Fruit fly (Drosophila melanogaster) whole organism, embryonic: ENCODE measurements around the gene CG43203.
A peak's percentile ranks its signal among the peaks of the same experiment; 100 is the strongest.

Experiments
- CG10147 ChIP-seq: fragments of 200-800 bp; sonication (Bioruptor generic); optimal IDR thresholded peaks from 2 replicates; lab custom pipeline; 2019; ENCODE audit warnings: missing biosample characterization, mild to moderate bottlenecking, missing genetic modification characterization, moderate library complexity
- CG11093 ChIP-seq: fragments of 200-800 bp; sonication (Bioruptor generic); IDR thresholded peaks from 3 replicates; pipeline ENCODE4 v1.3.6; 2022; ENCODE audit warnings: missing biosample characterization, missing genetic modification characterization
- CG12104 ChIP-seq: fragments of 200-800 bp; sonication (Bioruptor generic); optimal IDR thresholded peaks from 3 replicates; lab custom pipeline; 2016; ENCODE audit warnings: missing biosample characterization, missing genetic modification characterization
- CG14965 ChIP-seq: fragments of 200-800 bp; sonication (Bioruptor generic); optimal IDR thresholded peaks from 2 replicates; lab custom pipeline; 2016; ENCODE audit warnings: missing biosample characterization, missing genetic modification characterization, borderline replicate concordance
- CG1529 ChIP-seq: fragments of 200-800 bp; sonication (Bioruptor generic); optimal IDR thresholded peaks from 3 replicates; lab custom pipeline; 2018; ENCODE audit warnings: missing biosample characterization, missing genetic modification characterization
- CG15479 ChIP-seq: fragments of 200-800 bp; sonication (Bioruptor generic); optimal IDR thresholded peaks from 3 replicates; lab custom pipeline; 2019; ENCODE audit warnings: missing biosample characterization, mild to moderate bottlenecking, missing genetic modification characterization, moderate library complexity
- CG1647 ChIP-seq: fragments of 200-800 bp; sonication (Bioruptor generic); optimal IDR thresholded peaks from 3 replicates; lab custom pipeline; 2016; ENCODE audit warnings: missing biosample characterization, missing genetic modification characterization
- CG16779 ChIP-seq: fragments of 200-800 bp; sonication (Bioruptor generic); IDR thresholded peaks from 2 replicates; pipeline ENCODE4 v1.3.6; 2022; ENCODE audit warnings: missing biosample characterization, missing genetic modification characterization
- CG18599 ChIP-seq: fragments of 200-800 bp; sonication (Bioruptor generic); optimal IDR thresholded peaks from 3 replicates; lab custom pipeline; 2017; ENCODE audit warnings: missing biosample characterization, missing genetic modification characterization, mild to moderate bottlenecking, moderate library complexity, missing genetic modification reagents
- CG31224 ChIP-seq: fragments of 200-800 bp; sonication (Bioruptor generic); IDR thresholded peaks from 2 replicates; pipeline ENCODE4 v1.3.6; 2022; ENCODE audit warnings: missing biosample characterization, missing genetic modification characterization
- CG3995 ChIP-seq: fragments of 200-800 bp; sonication (Bioruptor generic); optimal IDR thresholded peaks from 3 replicates; lab custom pipeline; 2016; ENCODE audit warnings: missing biosample characterization, missing genetic modification characterization
- CG4282 ChIP-seq: fragments of 200-800 bp; sonication (Bioruptor generic); optimal IDR thresholded peaks from 2 replicates; lab custom pipeline; 2016; ENCODE audit warnings: missing biosample characterization, missing genetic modification characterization
- CG4360 ChIP-seq: fragments of 200-800 bp; sonication (Bioruptor generic); IDR thresholded peaks from 2 replicates; pipeline ENCODE4 v1.3.6; 2022; ENCODE audit warnings: missing biosample characterization, missing genetic modification characterization
- CG4617 ChIP-seq: fragments of 200-800 bp; sonication (Bioruptor generic); optimal IDR thresholded peaks from 3 replicates; lab custom pipeline; 2016; ENCODE audit warnings: missing biosample characterization, missing genetic modification characterization, borderline replicate concordance
- CG5245 ChIP-seq: fragments of 200-800 bp; sonication (Bioruptor generic); optimal IDR thresholded peaks from 3 replicates; lab custom pipeline; 2016; ENCODE audit warnings: missing biosample characterization, missing genetic modification characterization
- CG5953 ChIP-seq: fragments of 200-800 bp; sonication (Bioruptor generic); IDR thresholded peaks from 2 replicates; pipeline ENCODE4 v1.3.6; 2022; ENCODE audit warnings: missing biosample characterization, missing genetic modification characterization
- CG7786 ChIP-seq: fragments of 200-800 bp; sonication (Bioruptor generic); optimal IDR thresholded peaks from 2 replicates; lab custom pipeline; 2016; ENCODE audit warnings: missing biosample characterization, missing genetic modification characterization
- CG8359 ChIP-seq: fragments of 200-800 bp; sonication (Bioruptor generic); optimal IDR thresholded peaks from 2 replicates; lab custom pipeline; 2017; ENCODE audit warnings: missing biosample characterization, mild to moderate bottlenecking, missing genetic modification characterization, borderline replicate concordance
- CG9817 ChIP-seq: fragments of 200-800 bp; sonication (Bioruptor generic); optimal IDR thresholded peaks from 2 replicates; lab custom pipeline; 2018; ENCODE audit warnings: missing biosample characterization, mild to moderate bottlenecking, missing genetic modification characterization, moderate library complexity
- D ChIP-seq, 2 experiments: fragments of 200-800 bp in 1 of 2; fragments of >200 bp in 1 of 2; sonication (Bioruptor generic) in 1 of 2; optimal IDR thresholded peaks; 2 replicates in 1 of 2; 3 replicates in 1 of 2; lab custom pipeline; 2017; ENCODE audit warnings: mild to moderate bottlenecking in 1 of 2, missing biosample characterization in 1 of 2, missing genetic modification characterization in 1 of 2, missing genetic modification reagents in 1 of 2
- Dfd ChIP-seq, 2 experiments: fragments of >200 bp; optimal IDR thresholded peaks; 2 replicates each; lab custom pipeline; 2017; ENCODE audit warnings: missing biosample characterization in 2 of 2, missing genetic modification characterization in 2 of 2
- Dip2 ChIP-seq: fragments of 200-800 bp; sonication (Bioruptor generic); IDR thresholded peaks from 2 replicates; pipeline ENCODE4 v1.3.6; 2022; ENCODE audit warnings: missing biosample characterization, missing genetic modification characterization
- Doc2 ChIP-seq: fragments of 200-800 bp; sonication (Bioruptor generic); IDR thresholded peaks from 2 replicates; pipeline ENCODE4 v1.3.6; 2022; ENCODE audit warnings: missing biosample characterization, missing genetic modification characterization
- Gug ChIP-seq: fragments of 200-800 bp; sonication (Bioruptor generic); IDR thresholded peaks from 4 replicates; pipeline ENCODE4 v1.3.6; 2022; ENCODE audit warnings: missing biosample characterization, missing genetic modification characterization
- HLH4C ChIP-seq: fragments of 200-800 bp; sonication (Bioruptor generic); IDR thresholded peaks from 3 replicates; pipeline ENCODE4 v1.3.6; 2022; ENCODE audit warnings: missing biosample characterization, missing genetic modification characterization; ENCODE audit not compliant: partially characterized antibody
- HmgZ ChIP-seq: fragments of 200-800 bp; sonication (Bioruptor generic); optimal IDR thresholded peaks from 2 replicates; lab custom pipeline; 2018; ENCODE audit warnings: missing biosample characterization, mild to moderate bottlenecking, missing genetic modification characterization
- Hr39 ChIP-seq: fragments of >200 bp; optimal IDR thresholded peaks from 2 replicates; lab custom pipeline; 2017
- Hr51 ChIP-seq, 2 experiments: fragments of 200-800 bp; sonication (Bioruptor generic); optimal IDR thresholded peaks; 2 replicates in 1 of 2; 3 replicates in 1 of 2; lab custom pipeline; 2016 to 2018; ENCODE audit warnings: missing biosample characterization in 2 of 2, missing genetic modification characterization in 2 of 2, mild to moderate bottlenecking in 1 of 2, moderate library complexity in 1 of 2
- NfI ChIP-seq: fragments of 200-800 bp; sonication (Bioruptor generic); optimal IDR thresholded peaks from 3 replicates; lab custom pipeline; 2018; ENCODE audit warnings: missing biosample characterization, mild to moderate bottlenecking, missing genetic modification characterization, moderate library complexity
- Optix ChIP-seq: fragments of 200-800 bp; sonication (Bioruptor generic); IDR thresholded peaks from 3 replicates; pipeline ENCODE4 v1.3.6; 2022; ENCODE audit warnings: missing biosample characterization, missing genetic modification characterization
- Taf1 ChIP-seq: fragments of 200-800 bp; sonication (Bioruptor generic); IDR thresholded peaks from 2 replicates; pipeline ENCODE4 v1.3.6; 2022; ENCODE audit warnings: missing biosample characterization, missing genetic modification characterization
- Xbp1 ChIP-seq: fragments of 200-800 bp; sonication (Bioruptor generic); optimal IDR thresholded peaks from 3 replicates; lab custom pipeline; 2016; ENCODE audit warnings: missing biosample characterization, mild to moderate bottlenecking, missing genetic modification characterization
- amos ChIP-seq: fragments of 200-800 bp; sonication (Bioruptor generic); IDR thresholded peaks from 2 replicates; pipeline ENCODE4 v1.3.6; 2022; ENCODE audit warnings: missing biosample characterization, missing genetic modification characterization; ENCODE audit not compliant: partially characterized antibody
- bbx ChIP-seq: fragments of 200-800 bp; sonication (Bioruptor generic); IDR thresholded peaks from 2 replicates; pipeline ENCODE4 v1.3.6; 2022; ENCODE audit warnings: missing biosample characterization, missing genetic modification characterization; ENCODE audit not compliant: partially characterized antibody
- dan ChIP-seq: fragments of 200-800 bp; sonication (Bioruptor generic); IDR thresholded peaks from 2 replicates; pipeline ENCODE4 v1.3.6; 2022; ENCODE audit warnings: missing biosample characterization, missing genetic modification characterization
- dm ChIP-seq: fragments of 200-800 bp; sonication (Bioruptor generic); optimal IDR thresholded peaks from 3 replicates; lab custom pipeline; 2016; ENCODE audit warnings: missing biosample characterization, missing genetic modification characterization
- gcm2 ChIP-seq: fragments of 200-800 bp; sonication (Bioruptor generic); optimal IDR thresholded peaks from 2 replicates; lab custom pipeline; 2016; ENCODE audit warnings: missing biosample characterization, missing genetic modification characterization
- gem ChIP-seq: fragments of 200-800 bp; sonication (Bioruptor generic); optimal IDR thresholded peaks from 2 replicates; lab custom pipeline; 2019; ENCODE audit warnings: missing biosample characterization, mild to moderate bottlenecking, missing genetic modification characterization, moderate library complexity
- grau ChIP-seq: fragments of 200-800 bp; optimal IDR thresholded peaks from 3 replicates; lab custom pipeline; 2019; ENCODE audit warnings: missing biosample characterization, mild to moderate bottlenecking, missing genetic modification characterization, moderate library complexity
- hth ChIP-seq: fragments of >200 bp; optimal IDR thresholded peaks from 2 replicates; lab custom pipeline; 2017; ENCODE audit warnings: inconsistent platforms
- insv ChIP-seq, 2 experiments: fragments of 200-800 bp; sonication (Bioruptor generic); optimal IDR thresholded peaks; 3 replicates each; lab custom pipeline; 2016 to 2018; ENCODE audit warnings: missing biosample characterization in 2 of 2, missing genetic modification characterization in 2 of 2
- kni ChIP-seq: fragments of 200-800 bp; sonication (Bioruptor generic); optimal IDR thresholded peaks from 3 replicates; lab custom pipeline; 2017; ENCODE audit warnings: mild to moderate bottlenecking, missing biosample characterization, missing genetic modification reagents, missing genetic modification characterization
- lov ChIP-seq, 2 experiments: fragments of 200-800 bp in 1 of 2; fragments of >200 bp in 1 of 2; sonication (Bioruptor generic) in 1 of 2; IDR thresholded peaks in 1 of 2; optimal IDR thresholded peaks in 1 of 2; 2 replicates in 1 of 2; 3 replicates in 1 of 2; pipeline versions ENCODE4 v1.3.6 to Lab custom; 2017 to 2022; ENCODE audit warnings: missing biosample characterization in 1 of 2, missing genetic modification characterization in 1 of 2
- odd ChIP-seq: fragments of 200-800 bp; sonication (Bioruptor generic); optimal IDR thresholded peaks from 2 replicates; lab custom pipeline; 2017; ENCODE audit warnings: missing biosample characterization, mild to moderate bottlenecking, missing genetic modification characterization
- p53 ChIP-seq: fragments of 200-800 bp; sonication (Bioruptor generic); optimal IDR thresholded peaks from 2 replicates; lab custom pipeline; 2016; ENCODE audit warnings: missing biosample characterization, missing genetic modification characterization
- pros ChIP-seq: fragments of 200-800 bp; sonication (Bioruptor generic); optimal IDR thresholded peaks from 3 replicates; lab custom pipeline; 2019; ENCODE audit warnings: missing biosample characterization, mild to moderate bottlenecking, missing genetic modification characterization, moderate library complexity
- ranshi ChIP-seq: fragments of 200-800 bp; sonication (Bioruptor generic); IDR thresholded peaks from 2 replicates; pipeline ENCODE4 v1.3.6; 2022; ENCODE audit warnings: missing biosample characterization, missing genetic modification characterization
- trh ChIP-seq: fragments of 200-800 bp; sonication (Bioruptor generic); optimal IDR thresholded peaks from 2 replicates; lab custom pipeline; 2016; ENCODE audit warnings: missing biosample characterization, missing genetic modification characterization
- vfl ChIP-seq: fragments of 200-800 bp; sonication (Bioruptor generic); optimal IDR thresholded peaks from 2 replicates; lab custom pipeline; 2016; ENCODE audit warnings: missing biosample characterization, missing genetic modification characterization
- wor ChIP-seq: fragments of 200-800 bp; sonication (Bioruptor generic); IDR thresholded peaks from 2 replicates; pipeline ENCODE4 v1.3.6; 2022; ENCODE audit warnings: missing biosample characterization, missing genetic modification characterization

The CG43203 gene

dm6 chr3R:19350375-19350943 lies 3.4 kb upstream of the CG43203 start (continued):
- no peak for TF ChIP-seq CG8359
- no peak for TF ChIP-seq CG1647 (GFP tag; lab: Kevin White, UChicago)
- TF ChIP-seq Taf1 (GFP tag; lab: Robert Waterston, UW): no peak
- TF ChIP-seq Xbp1: no peak
- no peak for TF ChIP-seq CG3995 (GFP tag; lab: Kevin White, UChicago)
- TF ChIP-seq HmgZ (tag; lab: Kevin White, UChicago): no peak
- TF ChIP-seq Gug (GFP tag; lab: Robert Waterston, UW): no peak
- TF ChIP-seq CG31224: no peak
- TF ChIP-seq CG9817 (tag; lab: Kevin White, UChicago): no peak
- TF ChIP-seq D (optimal IDR thresholded peaks at IDR 0.05; lab: Kevin White, UChicago): peak; percentile 92
- TF ChIP-seq D (GFP tag; optimal IDR thresholded peaks at IDR 0.05; lab: Kevin White, UChicago): no peak
- TF ChIP-seq wor: no peak
- peak; percentile 10; the same call in 1 of the 2 replicates for TF ChIP-seq amos (GFP tag; lab: Robert Waterston, UW)
- no peak for TF ChIP-seq CG12104 (GFP tag; lab: Kevin White, UChicago)
- no peak for TF ChIP-seq CG4360
- no peak for TF ChIP-seq CG5245 (GFP tag; lab: Kevin White, UChicago)
- peak; percentile 28 for TF ChIP-seq pros
- no peak for TF ChIP-seq hth (lab: Kevin White, UChicago)
- peak in 1 of 2 experiments; percentile 5 for TF ChIP-seq insv (GFP tag; optimal IDR thresholded peaks at IDR 0.05; lab: Kevin White, UChicago)
- TF ChIP-seq Doc2 (GFP tag; lab: Robert Waterston, UW): no peak
- TF ChIP-seq kni (GFP tag; lab: Kevin White, UChicago): peak; percentile 67
- no peak for TF ChIP-seq grau (tag; lab: Kevin White, UChicago)
- TF ChIP-seq NfI (GFP tag; lab: Kevin White, UChicago): no peak
- no peak for TF ChIP-seq HLH4C
- TF ChIP-seq Dip2 (GFP tag; lab: Robert Waterston, UW): no peak
- no peak for TF ChIP-seq CG4282 (GFP tag; lab: Kevin White, UChicago)
- TF ChIP-seq CG18599 (GFP tag; lab: Kevin White, UChicago): no peak
- TF ChIP-seq Hr51 (GFP tag; optimal IDR thresholded peaks at IDR 0.05; lab: Kevin White, UChicago): no peak
- no peak for TF ChIP-seq vfl (GFP tag; lab: Kevin White, UChicago)
- no peak for TF ChIP-seq dm (GFP tag; lab: Kevin White, UChicago)
- TF ChIP-seq Optix (GFP tag; lab: Robert Waterston, UW): no peak
- TF ChIP-seq CG10147 (GFP tag; lab: Kevin White, UChicago): no peak
- TF ChIP-seq lov (optimal IDR thresholded peaks at IDR 0.05; lab: Kevin White, UChicago): no peak
- no peak for TF ChIP-seq lov (GFP tag; IDR thresholded peaks at IDR 0.05; lab: Robert Waterston, UW)
- TF ChIP-seq CG15479 (GFP tag; lab: Kevin White, UChicago): peak; percentile 89
- no peak for TF ChIP-seq gem (tag; lab: Kevin White, UChicago)
- no peak for TF ChIP-seq Dfd (GFP tag; optimal IDR thresholded peaks at IDR 0.05; lab: Kevin White, UChicago)
- TF ChIP-seq Hr39 (lab: Kevin White, UChicago): no peak
- TF ChIP-seq CG1529 (GFP tag; lab: Kevin White, UChicago): no peak
- no peak for TF ChIP-seq CG16779 (GFP tag; lab: Robert Waterston, UW)
- TF ChIP-seq odd: no peak
- TF ChIP-seq p53 (GFP tag; lab: Kevin White, UChicago): no peak
- no peak for TF ChIP-seq dan (GFP tag; lab: Robert Waterston, UW)
- TF ChIP-seq ranshi (GFP tag; lab: Robert Waterston, UW): no peak
- TF ChIP-seq CG7786 (GFP tag; lab: Kevin White, UChicago): no peak
- no peak for TF ChIP-seq CG11093 (GFP tag; lab: Robert Waterston, UW)
- TF ChIP-seq trh (GFP tag; lab: Kevin White, UChicago): no peak
- TF ChIP-seq gcm2 (GFP tag; lab: Kevin White, UChicago): no peak
- no peak for TF ChIP-seq bbx
- no peak for TF ChIP-seq CG14965
- no peak for TF ChIP-seq CG4617 (GFP tag; lab: Kevin White, UChicago)
- TF ChIP-seq CG5953 (GFP tag; lab: Robert Waterston, UW): no peak
